Fruit fly (Drosophila melanogaster): ENCODE results near the gene Fkbp39.

Gene Fkbp39

DNA sequence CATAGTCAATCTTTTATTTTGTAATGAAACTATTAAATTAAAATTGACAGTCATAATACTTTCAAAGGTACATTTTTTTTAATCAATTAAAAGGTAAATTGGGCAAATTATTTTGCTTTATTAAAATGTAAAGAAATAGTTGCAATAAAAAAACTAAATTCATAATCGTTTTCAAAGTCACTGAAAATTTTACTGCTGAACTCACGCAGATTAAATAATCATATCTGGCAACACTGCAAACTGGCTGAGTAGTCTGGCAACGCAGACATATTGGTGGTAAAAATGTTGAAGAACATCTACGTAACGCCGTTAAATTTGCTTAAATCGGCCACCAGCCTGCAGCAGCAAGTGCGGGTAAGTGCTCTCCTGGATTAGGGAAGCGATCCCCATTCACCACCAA, 2.5 kb downstream of the Fkbp39 start, which contains the start of gene mRpL9 (continued):
- TF ChIP-seq CG11398 (GFP tag; optimal IDR thresholded peaks at IDR 0.05) (no peak), NfI (GFP tag; optimal IDR thresholded peaks at IDR 0.05) (peak; percentile 4), cato (GFP tag; optimal IDR thresholded peaks at IDR 0.05; ENCODE audit: borderline replicate concordance) (no peak), ci (GFP tag; IDR thresholded peaks at IDR 0.05) (0 out of 3 replicates have a peak, but pooled peaks have one; percentile 37), bcd (GFP tag; optimal IDR thresholded peaks at IDR 0.05) (no peak), CG10267 (tag; optimal IDR thresholded peaks at IDR 0.05) (peak; percentile 47), CG4820 (GFP tag; optimal IDR thresholded peaks at IDR 0.05) (no peak), so (GFP tag; IDR thresholded peaks at IDR 0.05) (no peak), bsh (GFP tag; optimal IDR thresholded peaks at IDR 0.05) (peak in 1 of 2 experiments; percentile 7), run (tag; optimal IDR thresholded peaks at IDR 0.05) (no peak), CG32767 (GFP tag; IDR thresholded peaks at IDR 0.05) (no peak), CG34422 (GFP tag; IDR thresholded peaks at IDR 0.05) (no peak), Dref (GFP tag; IDR thresholded peaks at IDR 0.05) (peak; percentile 29; the same call in 1 of the 2 replicates), aop (GFP tag; IDR thresholded peaks at IDR 0.05) (no peak), CG30020 (tag; optimal IDR thresholded peaks at IDR 0.05) (peak; percentile 31), CG10147 (GFP tag; optimal IDR thresholded peaks at IDR 0.05) (no peak), Fer2 (tag; optimal IDR thresholded peaks at IDR 0.05) (no peak), ken (GFP tag; IDR thresholded peaks at IDR 0.05) (no peak), CG4404 (GFP tag; IDR thresholded peaks at IDR 0.05) (no peak), CG15514 (GFP tag; optimal IDR thresholded peaks at IDR 0.05) (peak; percentile 52), HmgD (GFP tag; optimal IDR thresholded peaks at IDR 0.05) (peak; percentile 17), mirr (GFP tag; optimal IDR thresholded peaks at IDR 0.05) (no peak), CG14441 (GFP tag; IDR thresholded peaks at IDR 0.05) (no peak), CG16815 (GFP tag; optimal IDR thresholded peaks at IDR 0.05) (no peak), NC2β (GFP tag; optimal IDR thresholded peaks at IDR 0.05) (no peak), CG6689 (GFP tag; IDR thresholded peaks at IDR 0.05) (no peak), toy (GFP tag; IDR thresholded peaks at IDR 0.05) (no peak), MBD-R2 (GFP tag; IDR thresholded peaks at IDR 0.05) (peak; percentile 86), Gug (GFP tag; IDR thresholded peaks at IDR 0.05) (peak; percentile 41; the same call in 1 of the 4 replicates), Antp (GFP tag; optimal IDR thresholded peaks at IDR 0.05) (peak; percentile 17), Ravus (GFP tag; IDR thresholded peaks at IDR 0.05) (no peak), CG9727 (GFP tag; optimal IDR thresholded peaks at IDR 0.05) (peak; percentile 0), CG10654 (GFP tag; optimal IDR thresholded peaks at IDR 0.05) (peak; percentile 9), pzg (GFP tag; optimal IDR thresholded peaks at IDR 0.05) (peak; percentile 69), CG12659 (GFP tag; optimal IDR thresholded peaks at IDR 0.05) (peak; percentile 46), CG30403 (GFP tag; optimal IDR thresholded peaks at IDR 0.05) (peak; percentile 43), Nf-YA (GFP tag; IDR thresholded peaks at IDR 0.05) (no peak), salm (tag; optimal IDR thresholded peaks at IDR 0.05) (no peak), emc (GFP tag; optimal IDR thresholded peaks at IDR 0.05) (no peak), ERR (GFP tag; optimal IDR thresholded peaks at IDR 0.05) (no peak), Abd-B (GFP tag; optimal IDR thresholded peaks at IDR 0.05) (peak; percentile 91), Sry-δ (GFP tag; optimal IDR thresholded peaks at IDR 0.05) (peak; percentile 71), Oaz (GFP tag; IDR thresholded peaks at IDR 0.05) (no peak), CG10209 (GFP tag; optimal IDR thresholded peaks at IDR 0.05) (no peak), CG18262 (tag; optimal IDR thresholded peaks at IDR 0.05) (no peak), CG13624 (GFP tag; optimal IDR thresholded peaks at IDR 0.05) (peak; percentile 30), CG12155 (GFP tag; optimal IDR thresholded peaks at IDR 0.05) (peak; percentile 65), dan (GFP tag; IDR thresholded peaks at IDR 0.05) (no peak), phol (tag; optimal IDR thresholded peaks at IDR 0.05) (peak; percentile 52), CG4730 (GFP tag; IDR thresholded peaks at IDR 0.05) (no peak), NFAT (GFP tag; IDR thresholded peaks at IDR 0.05) (no peak), her (GFP tag; optimal IDR thresholded peaks at IDR 0.05) (no peak)

Data from whole organism, embryonic.